Worm (Caenorhabditis elegans) whole organism, L2 larva: ENCODE results near the gene R144.13.
A peak's percentile ranks its signal among the peaks of the same experiment; 100 is the strongest.
"Not testable (repeated sequence)": the region's sequence is repeated elsewhere in the genome, so short reads cannot be mapped to it uniquely, and the experiment has no call there.

Experiments used
- C34F6.9 ChIP-seq: fragments of 150-350 bp; optimal IDR thresholded peaks from 2 replicates; lab custom pipeline; 2014; ENCODE audit warnings: missing biosample characterization, missing genetic modification characterization
- F13H6.1 ChIP-seq: sonication (generic microtip); optimal IDR thresholded peaks from 2 replicates; lab custom pipeline; 2016; ENCODE audit warnings: missing genetic modification characterization, missing compliant biosample characterization
- R02D3.7 ChIP-seq: fragments of 150-350 bp; optimal IDR thresholded peaks from 2 replicates; lab custom pipeline; 2014; ENCODE audit warnings: missing biosample characterization, missing genetic modification characterization
- Y55F3AM.14 ChIP-seq: fragments of 200-800 bp; sonication (Bioruptor generic); optimal IDR thresholded peaks from 2 replicates; lab custom pipeline; 2018; ENCODE audit warnings: mild to moderate bottlenecking, missing genetic modification characterization, missing compliant biosample characterization
- ZK546.5 ChIP-seq: sonication (generic microtip); optimal IDR thresholded peaks from 2 replicates; lab custom pipeline; 2017; ENCODE audit warnings: missing biosample characterization, missing genetic modification characterization
- aly-2 ChIP-seq: fragments of 150-350 bp; optimal IDR thresholded peaks from 2 replicates; lab custom pipeline; 2014; ENCODE audit warnings: missing biosample characterization, missing genetic modification characterization
- ama-1 ChIP-seq: fragments of 150-350 bp; optimal IDR thresholded peaks from 2 replicates; lab custom pipeline; 2018; ENCODE audit warnings: inconsistent platforms
- blmp-1 ChIP-seq: sonication (generic microtip); optimal IDR thresholded peaks from 2 replicates; lab custom pipeline; 2017; ENCODE audit warnings: missing genetic modification characterization, mild to moderate bottlenecking, missing compliant biosample characterization, antibody characterized with exemption, moderate library complexity; ENCODE audit not compliant: insufficient read depth
- ceh-16 ChIP-seq: fragments of 150-350 bp; optimal IDR thresholded peaks from 2 replicates; lab custom pipeline; 2014; ENCODE audit warnings: missing biosample characterization, missing genetic modification characterization
- crh-2 ChIP-seq: sonication (generic microtip); optimal IDR thresholded peaks from 2 replicates; lab custom pipeline; 2017; ENCODE audit warnings: missing biosample characterization, missing genetic modification characterization
- dmd-4 ChIP-seq: sonication (generic microtip); optimal IDR thresholded peaks from 2 replicates; lab custom pipeline; 2017; ENCODE audit warnings: missing biosample characterization, missing genetic modification characterization
- egl-27 ChIP-seq: sonication (generic microtip); optimal IDR thresholded peaks from 3 replicates; lab custom pipeline; 2017; ENCODE audit warnings: missing biosample characterization, missing genetic modification reagents, missing genetic modification characterization
- elt-1 ChIP-seq: fragments of 150-350 bp; optimal IDR thresholded peaks from 2 replicates; lab custom pipeline; 2014; ENCODE audit warnings: missing biosample characterization, missing genetic modification characterization
- elt-3 ChIP-seq: sonication (generic microtip); optimal IDR thresholded peaks from 2 replicates; lab custom pipeline; 2017; ENCODE audit warnings: missing biosample characterization, missing genetic modification characterization
- fos-1 ChIP-seq: fragments of 150-350 bp; optimal IDR thresholded peaks from 2 replicates; lab custom pipeline; 2014; ENCODE audit warnings: missing biosample characterization, missing genetic modification characterization
- gmeb-1 ChIP-seq: fragments of 150-350 bp; optimal IDR thresholded peaks from 2 replicates; lab custom pipeline; 2014; ENCODE audit warnings: missing biosample characterization, missing genetic modification characterization
- lin-11 ChIP-seq: fragments of 150-350 bp; sonication (generic microtip); optimal IDR thresholded peaks from 2 replicates; lab custom pipeline; 2014; ENCODE audit warnings: missing biosample characterization, missing genetic modification characterization, inconsistent platforms, mixed read lengths
- lin-13 ChIP-seq: fragments of 150-350 bp; optimal IDR thresholded peaks from 2 replicates; lab custom pipeline; 2014; ENCODE audit warnings: missing biosample characterization, missing genetic modification reagents, missing genetic modification characterization
- lsy-2 ChIP-seq, 2 experiments: fragments of 150-350 bp in 1 of 2; sonication (generic microtip) in 1 of 2; optimal IDR thresholded peaks; 2 replicates each; lab custom pipeline; 2014 to 2017; ENCODE audit warnings: missing biosample characterization in 2 of 2, missing genetic modification characterization in 2 of 2
- mab-5 ChIP-seq: fragments of 150-350 bp; optimal IDR thresholded peaks from 2 replicates; lab custom pipeline; 2014; ENCODE audit warnings: missing biosample characterization, missing genetic modification characterization
- mbf-1 ChIP-seq: sonication (generic microtip); optimal IDR thresholded peaks from 2 replicates; lab custom pipeline; 2017; ENCODE audit warnings: missing biosample characterization, missing genetic modification characterization
- mdl-1 ChIP-seq, 2 experiments: fragments of 150-350 bp in 1 of 2; sonication (generic microtip) in 1 of 2; optimal IDR thresholded peaks; 2 replicates each; lab custom pipeline; 2017; ENCODE audit warnings: missing biosample characterization in 2 of 2, missing genetic modification characterization in 2 of 2
- nhr-10 ChIP-seq: sonication (generic microtip); optimal IDR thresholded peaks from 2 replicates; lab custom pipeline; 2017; ENCODE audit warnings: missing biosample characterization, missing genetic modification characterization
- nhr-12 ChIP-seq: fragments of 150-350 bp; optimal IDR thresholded peaks from 2 replicates; lab custom pipeline; 2014; ENCODE audit warnings: missing biosample characterization, missing genetic modification characterization
- nhr-129 ChIP-seq: fragments of 150-350 bp; optimal IDR thresholded peaks from 2 replicates; lab custom pipeline; 2014; ENCODE audit warnings: missing biosample characterization, missing genetic modification characterization
- nhr-21 ChIP-seq: fragments of 150-350 bp; optimal IDR thresholded peaks from 2 replicates; lab custom pipeline; 2014; ENCODE audit warnings: missing biosample characterization, missing genetic modification characterization
- nhr-23 ChIP-seq: fragments of 150-350 bp; optimal IDR thresholded peaks from 2 replicates; lab custom pipeline; 2014; ENCODE audit warnings: missing biosample characterization, missing genetic modification reagents, missing genetic modification characterization
- nhr-237 ChIP-seq: fragments of 150-350 bp; optimal IDR thresholded peaks from 2 replicates; lab custom pipeline; 2014; ENCODE audit warnings: missing biosample characterization, missing genetic modification characterization
- nhr-25 ChIP-seq: fragments of 150-350 bp; sonication (generic microtip); optimal IDR thresholded peaks from 3 replicates; lab custom pipeline; 2014; ENCODE audit warnings: missing biosample characterization, missing genetic modification characterization
- nhr-6 ChIP-seq: fragments of 150-350 bp; optimal IDR thresholded peaks from 2 replicates; lab custom pipeline; 2014; ENCODE audit warnings: missing biosample characterization, missing genetic modification characterization
- nhr-77 ChIP-seq: fragments of 150-350 bp; optimal IDR thresholded peaks from 2 replicates; lab custom pipeline; 2014; ENCODE audit warnings: missing biosample characterization, missing genetic modification characterization
- peb-1 ChIP-seq: fragments of 150-350 bp; optimal IDR thresholded peaks from 2 replicates; lab custom pipeline; 2014; ENCODE audit warnings: missing biosample characterization, missing genetic modification characterization
- sem-4 ChIP-seq: fragments of 150-350 bp; optimal IDR thresholded peaks from 2 replicates; lab custom pipeline; 2014; ENCODE audit warnings: missing biosample characterization, missing genetic modification reagents, missing genetic modification characterization
- sma-3 ChIP-seq: sonication (generic microtip); optimal IDR thresholded peaks from 2 replicates; lab custom pipeline; 2016; ENCODE audit warnings: missing genetic modification reagents, missing genetic modification characterization, missing compliant biosample characterization
- sma-9 ChIP-seq, 2 experiments: fragments of 150-350 bp in 1 of 2; sonication (generic microtip) in 1 of 2; optimal IDR thresholded peaks; 2 replicates each; lab custom pipeline; 2014 to 2016; ENCODE audit warnings: missing genetic modification characterization in 2 of 2, mild to moderate bottlenecking in 1 of 2, missing biosample characterization in 1 of 2, missing compliant biosample characterization in 1 of 2, missing genetic modification reagents in 1 of 2, moderate library complexity in 1 of 2
- snpc-4 ChIP-seq: fragments of 150-350 bp; optimal IDR thresholded peaks from 2 replicates; lab custom pipeline; 2014; ENCODE audit warnings: missing biosample characterization, missing genetic modification characterization
- unc-39 ChIP-seq: fragments of 150-350 bp; optimal IDR thresholded peaks from 2 replicates; lab custom pipeline; 2014; ENCODE audit warnings: missing biosample characterization, missing genetic modification characterization
- unc-55 ChIP-seq: fragments of 150-350 bp; sonication (generic microtip); optimal IDR thresholded peaks from 3 replicates; lab custom pipeline; 2014; ENCODE audit warnings: missing biosample characterization, missing genetic modification reagents, missing genetic modification characterization
- unc-62 ChIP-seq: fragments of 150-350 bp; optimal IDR thresholded peaks from 2 replicates; lab custom pipeline; 2014; ENCODE audit warnings: missing biosample characterization, missing genetic modification reagents, missing genetic modification characterization
- zag-1 ChIP-seq: fragments of 150-350 bp; optimal IDR thresholded peaks from 2 replicates; lab custom pipeline; 2014; ENCODE audit warnings: missing biosample characterization, missing genetic modification characterization
- ztf-1 ChIP-seq: fragments of 200-800 bp; sonication (Bioruptor generic); conservative IDR thresholded peaks from 2 replicates; pipeline ENCODE4 v1.3.6; 2022; ENCODE audit warnings: missing genetic modification characterization, missing compliant biosample characterization
- ztf-4 ChIP-seq: fragments of 150-350 bp; optimal IDR thresholded peaks from 2 replicates; lab custom pipeline; 2014; ENCODE audit warnings: missing biosample characterization, missing genetic modification characterization

The R144.13 gene

DNA sequence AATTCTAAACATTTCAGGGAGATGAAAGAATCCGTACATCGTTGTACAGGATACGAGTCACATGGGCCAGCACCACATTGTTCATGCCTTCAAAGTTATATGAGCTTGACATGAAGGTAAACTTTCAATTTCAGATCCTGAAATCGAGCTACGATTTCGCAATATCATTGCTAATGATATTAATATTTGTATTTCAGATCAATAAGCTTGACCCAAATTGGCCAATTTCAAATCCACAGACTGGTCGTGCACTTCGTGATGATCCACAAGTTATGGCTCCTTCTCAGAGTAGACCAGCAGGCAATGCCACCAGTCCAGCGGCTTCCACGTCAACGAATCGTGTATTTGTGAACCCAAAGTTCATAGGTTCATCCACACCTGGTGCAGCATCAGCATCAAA lies 3.3 kb downstream of the R144.13 start:
- TF ChIP-seq zag-1 (no peak), sma-3 (GFP tag; lab: Kevin White, UChicago) (no peak), ama-1 (lab: Kevin White, UChicago) (no peak), mbf-1 (no peak), nhr-12 (tag; lab: Kevin White, UChicago) (no peak), unc-39 (no peak), R02D3.7 (tag; lab: Kevin White, UChicago) (no peak)
- TF ChIP-seq, all 48 proteins: peak for 0

DNA sequence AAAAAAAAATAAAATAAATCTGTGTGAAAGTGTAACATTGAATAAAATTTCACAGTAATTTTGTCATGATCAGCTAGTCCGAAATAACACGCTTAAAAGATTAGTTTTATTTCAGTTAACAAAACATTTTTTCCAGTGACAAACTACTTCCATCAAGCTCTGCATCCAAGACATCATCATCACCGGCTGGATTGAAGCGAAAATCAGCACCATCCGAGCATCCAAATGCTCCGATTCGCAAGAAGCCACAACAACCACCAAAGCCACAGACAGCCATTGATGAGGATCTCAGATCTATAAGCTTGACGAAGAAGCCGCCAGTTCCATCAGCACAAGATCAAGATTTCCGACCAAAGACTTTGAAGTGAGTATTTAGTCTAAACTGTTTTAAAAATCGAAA lies 4.2 kb downstream of the R144.13 start:
- no peak for TF ChIP-seq ztf-1
- peak; percentile 14 for TF ChIP-seq nhr-25 (tag; lab: Kevin White, UChicago)

DNA sequence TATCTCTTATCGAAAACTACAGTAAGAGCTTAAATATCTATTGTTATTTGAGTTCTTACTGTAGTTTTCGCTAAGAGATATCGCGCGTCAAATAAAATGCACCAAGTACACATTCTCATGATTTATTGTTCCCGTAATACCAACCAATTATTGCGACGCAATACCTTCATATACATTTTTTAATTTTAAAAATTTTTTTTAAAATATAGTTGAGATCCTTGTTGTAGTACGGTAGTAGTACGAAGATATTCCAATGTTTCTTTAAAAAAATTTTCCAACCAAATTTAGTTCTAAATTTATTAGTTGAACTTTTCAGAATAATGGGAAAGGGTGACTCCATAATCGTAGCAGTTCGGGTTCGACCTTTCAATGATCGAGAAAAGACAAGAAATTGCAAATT lies 7.6 kb downstream of the R144.13 start, which contains the start of gene klp-6:
TSS of gene klp-6 (plus strand) at position 301 of the 400 bp plus-strand sequence.
- TF ChIP-seq mbf-1 (no peak), unc-39 (no peak), nhr-10 (no peak), mdl-1 (tag; optimal IDR thresholded peaks at IDR 0.05; lab: Kevin White, UChicago) (no peak), nhr-237 (tag; lab: Kevin White, UChicago) (no peak), fos-1 (tag; lab: Kevin White, UChicago) (no peak), nhr-6 (tag; lab: Kevin White, UChicago) (no peak), Y55F3AM.14 (GFP tag; lab: Kevin White, UChicago) (no peak), ZK546.5 (tag; lab: Kevin White, UChicago) (no peak), ama-1 (lab: Kevin White, UChicago) (no peak), nhr-77 (tag; lab: Kevin White, UChicago) (no peak), unc-55 (no peak), elt-1 (tag; lab: Kevin White, UChicago) (no peak), C34F6.9 (tag; lab: Kevin White, UChicago) (no peak)

DNA sequence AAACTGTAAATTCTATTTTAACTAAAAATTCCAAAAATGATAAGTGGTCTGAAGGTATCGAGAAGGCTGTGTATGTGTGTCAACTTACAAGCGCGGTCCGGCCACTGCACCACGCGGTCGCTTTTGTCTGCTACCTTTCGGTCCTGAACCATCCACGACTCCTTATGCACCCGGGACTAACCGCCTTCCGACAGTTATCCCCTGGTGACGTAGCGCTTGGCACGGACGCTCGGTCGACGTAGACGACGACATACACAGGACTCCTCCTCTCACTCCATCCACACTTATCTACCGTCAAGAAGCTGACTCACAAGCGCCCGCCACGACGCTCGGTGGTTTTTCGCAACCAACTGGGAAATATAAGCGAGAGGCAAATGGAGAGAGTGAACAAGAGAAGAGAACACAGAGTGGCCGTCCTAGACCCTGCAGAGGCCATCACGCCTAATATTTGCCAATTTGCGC lies 8.3 kb downstream of the R144.13 start:
- peak; percentile 30 for TF ChIP-seq C34F6.9 (tag; lab: Kevin White, UChicago)
- peak; percentile 27 for TF ChIP-seq snpc-4
- peak; percentile 50 for TF ChIP-seq nhr-25 (tag; lab: Kevin White, UChicago)
- TF ChIP-seq sma-3 (GFP tag; lab: Kevin White, UChicago): peak; percentile 75
- TF ChIP-seq nhr-129 (tag; lab: Kevin White, UChicago): peak; percentile 49
- peak; percentile 49 for TF ChIP-seq lin-11 (tag; lab: Kevin White, UChicago)
- TF ChIP-seq lin-13 (GFP tag; lab: Kevin White, UChicago): peak; percentile 76
- peak; percentile 77 for TF ChIP-seq nhr-21
- TF ChIP-seq ztf-4 (tag; lab: Kevin White, UChicago): peak; percentile 28
- peak; percentile 47 for TF ChIP-seq sem-4
- peak; percentile 66 to 72 for TF ChIP-seq lsy-2 (tag; optimal IDR thresholded peaks at IDR 0.05; lab: Kevin White, UChicago)
- peak; percentile 70 for TF ChIP-seq Y55F3AM.14 (GFP tag; lab: Kevin White, UChicago)
- TF ChIP-seq F13H6.1 (tag; lab: Kevin White, UChicago): peak; percentile 89
- TF ChIP-seq mdl-1 (tag; optimal IDR thresholded peaks at IDR 0.05; lab: Kevin White, UChicago): peak in 1 of 2 experiments; percentile 43
- TF ChIP-seq crh-2: peak; percentile 77
- TF ChIP-seq egl-27 (tag; lab: Kevin White, UChicago): peak; percentile 24
- TF ChIP-seq sma-9 (GFP tag; optimal IDR thresholded peaks at IDR 0.05; lab: Kevin White, UChicago): peak; percentile 50
- TF ChIP-seq sma-9 (tag; optimal IDR thresholded peaks at IDR 0.05; lab: Kevin White, UChicago): not testable (repeated sequence)
- peak; percentile 47 for TF ChIP-seq gmeb-1
- peak; percentile 45 for TF ChIP-seq unc-55
- peak; percentile 88 for TF ChIP-seq fos-1 (tag; lab: Kevin White, UChicago)
- TF ChIP-seq mab-5 (tag; lab: Kevin White, UChicago): peak; percentile 7

DNA sequence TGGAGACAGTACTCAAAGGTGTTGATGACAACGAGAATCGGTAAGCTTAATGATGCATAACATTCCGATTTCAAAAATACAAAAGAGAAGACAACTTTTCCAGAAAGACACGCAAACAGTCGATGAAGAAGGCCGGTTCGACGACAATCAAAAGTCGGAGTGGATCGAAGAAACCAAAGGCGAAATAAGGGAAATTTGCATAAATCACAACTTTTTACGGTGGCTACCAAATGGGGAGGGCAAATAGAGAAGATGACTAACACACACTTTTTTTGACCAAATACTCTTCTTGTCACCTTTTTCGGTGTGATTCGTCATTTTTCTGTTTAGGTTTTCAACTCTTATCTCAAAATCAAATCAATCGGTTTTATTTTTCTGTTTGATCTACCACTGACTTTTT lies 13.1 kb downstream of the R144.13 start, which contains the start of gene C45G9.6:
TSS of gene C45G9.6 (plus strand) at position 301 of the 400 bp plus-strand sequence.
- no peak for TF ChIP-seq peb-1 (tag; lab: Kevin White, UChicago)
- no peak for TF ChIP-seq zag-1
- TF ChIP-seq dmd-4 (tag; lab: Kevin White, UChicago): no peak
- TF ChIP-seq nhr-237 (tag; lab: Kevin White, UChicago): no peak
- no peak for TF ChIP-seq nhr-10
- TF ChIP-seq elt-3: no peak
- no peak for TF ChIP-seq nhr-23 (tag; lab: Kevin White, UChicago)
- TF ChIP-seq C34F6.9 (tag; lab: Kevin White, UChicago): no peak
- no peak for TF ChIP-seq unc-62
- TF ChIP-seq sma-3 (GFP tag; lab: Kevin White, UChicago): no peak
- TF ChIP-seq mab-5 (tag; lab: Kevin White, UChicago): no peak
- TF ChIP-seq blmp-1 (tag; lab: Kevin White, UChicago): no peak
- TF ChIP-seq mbf-1: no peak
- TF ChIP-seq ceh-16 (tag; lab: Kevin White, UChicago): no peak
- TF ChIP-seq aly-2 (tag; lab: Kevin White, UChicago): no peak
